Worm (Caenorhabditis elegans): ENCODE results near the gene sth-1.
A peak's percentile ranks its signal among the peaks of the same experiment; 100 is the strongest.

Gene sth-1

ce11 chrV:8026343-8026742 is 25.6 kb upstream of the sth-1 start, which contains the start of gene F43H9.4:
Gene F43H9.4, plus strand, starts transcription at chrV:8026708.
- no peak for TF ChIP-seq sea-1 (GFP tag; conservative IDR thresholded peaks at IDR 0.05)
- no peak for TF ChIP-seq tbx-11 (GFP tag; IDR thresholded peaks at IDR 0.05)
- no peak for TF ChIP-seq scrt-1 (GFP tag; IDR thresholded peaks at IDR 0.05)
- TF ChIP-seq hmbx-1 (tag; optimal IDR thresholded peaks at IDR 0.05) = no peak
- no peak for TF ChIP-seq pes-1 (GFP tag; IDR thresholded peaks at IDR 0.05)
- TF ChIP-seq hnd-1 (tag; optimal IDR thresholded peaks at IDR 0.05) = no peak
- TF ChIP-seq aly-1 (tag; optimal IDR thresholded peaks at IDR 0.05) = no peak
- no peak for TF ChIP-seq B0310.2 (tag; optimal IDR thresholded peaks at IDR 0.05)
- TF ChIP-seq ets-7 (tag; optimal IDR thresholded peaks at IDR 0.05) = no peak
- no peak for TF ChIP-seq tra-4 (tag; optimal IDR thresholded peaks at IDR 0.05)
- TF ChIP-seq ceh-36 (tag; optimal IDR thresholded peaks at IDR 0.05) = no peak
- no peak for TF ChIP-seq hmg-4 (GFP tag; optimal IDR thresholded peaks at IDR 0.05)

ce11 chrV:8027429-8028142 is 24.4 kb upstream of the sth-1 start:
- TF ChIP-seq hmbx-1 (tag; optimal IDR thresholded peaks at IDR 0.05) = no peak
- no peak for TF ChIP-seq ama-1 (optimal IDR thresholded peaks at IDR 0.05)
- TF ChIP-seq F13C5.2 (tag; optimal IDR thresholded peaks at IDR 0.05) = no peak
- no peak for TF ChIP-seq pes-1 (GFP tag; IDR thresholded peaks at IDR 0.05)

- TF ChIP-seq aly-1 (tag; optimal IDR thresholded peaks at IDR 0.05) (no peak), B0310.2 (tag; optimal IDR thresholded peaks at IDR 0.05) (no peak), scrt-1 (GFP tag; IDR thresholded peaks at IDR 0.05) (no peak), ama-1 (optimal IDR thresholded peaks at IDR 0.05) (no peak), ets-7 (tag; optimal IDR thresholded peaks at IDR 0.05) (no peak), sea-1 (GFP tag; conservative IDR thresholded peaks at IDR 0.05) (no peak), tbx-37 (GFP tag; conservative IDR thresholded peaks at IDR 0.05) (no peak), pes-1 (GFP tag; IDR thresholded peaks at IDR 0.05) (no peak), F13C5.2 (tag; optimal IDR thresholded peaks at IDR 0.05) (no peak), ceh-36 (tag; optimal IDR thresholded peaks at IDR 0.05) (no peak), tra-4 (tag; optimal IDR thresholded peaks at IDR 0.05) (no peak), hmg-4 (GFP tag; optimal IDR thresholded peaks at IDR 0.05) (no peak), hmbx-1 (tag; optimal IDR thresholded peaks at IDR 0.05) (no peak)
These were observed 23.0 kb upstream of the sth-1 start, which contains the start of gene oma-2 for ce11 chrV:8028825-8029489. Gene oma-2, plus strand, starts transcription at chrV:8029439.

ce11 chrV:8031121-8031520 is 20.8 kb upstream of the sth-1 start, which contains the start of gene vars-1:
Gene vars-1, plus strand, starts transcription at chrV:8031411.
- TF ChIP-seq ama-1 (optimal IDR thresholded peaks at IDR 0.05) (no peak), sea-1 (GFP tag; conservative IDR thresholded peaks at IDR 0.05) (no peak), hmg-4 (GFP tag; optimal IDR thresholded peaks at IDR 0.05) (no peak), tra-4 (tag; optimal IDR thresholded peaks at IDR 0.05) (no peak), scrt-1 (GFP tag; IDR thresholded peaks at IDR 0.05) (no peak), hmbx-1 (tag; optimal IDR thresholded peaks at IDR 0.05) (no peak), ets-7 (tag; optimal IDR thresholded peaks at IDR 0.05) (no peak), tbx-11 (GFP tag; IDR thresholded peaks at IDR 0.05) (no peak)

ce11 chrV:8034811-8035210 is 17.1 kb upstream of the sth-1 start, which contains the start of gene algn-12:
Gene algn-12, plus strand, starts transcription at chrV:8035111.
- TF ChIP-seq tbx-11 (GFP tag; IDR thresholded peaks at IDR 0.05) (no peak), scrt-1 (GFP tag; IDR thresholded peaks at IDR 0.05) (no peak), tra-4 (tag; optimal IDR thresholded peaks at IDR 0.05) (no peak)

- TF ChIP-seq flt-1 (GFP tag; IDR thresholded peaks at IDR 0.05) = no peak
- no peak for TF ChIP-seq scrt-1 (GFP tag; IDR thresholded peaks at IDR 0.05)
- TF ChIP-seq F13C5.2 (tag; optimal IDR thresholded peaks at IDR 0.05) = no peak
- TF ChIP-seq sea-1 (GFP tag; conservative IDR thresholded peaks at IDR 0.05) = no peak
- TF ChIP-seq ama-1 (optimal IDR thresholded peaks at IDR 0.05) = no peak
- no peak for TF ChIP-seq pes-1 (GFP tag; IDR thresholded peaks at IDR 0.05)
- no peak for TF ChIP-seq hmbx-1 (tag; optimal IDR thresholded peaks at IDR 0.05)
- no peak for TF ChIP-seq tbx-11 (GFP tag; IDR thresholded peaks at IDR 0.05)
- TF ChIP-seq B0310.2 (tag; optimal IDR thresholded peaks at IDR 0.05) = no peak
- TF ChIP-seq ceh-13 (GFP tag; optimal IDR thresholded peaks at IDR 0.05) = no peak
- no peak for TF ChIP-seq ets-7 (tag; optimal IDR thresholded peaks at IDR 0.05)
- no peak for TF ChIP-seq aly-1 (tag; optimal IDR thresholded peaks at IDR 0.05)
- no peak for TF ChIP-seq tra-4 (tag; optimal IDR thresholded peaks at IDR 0.05)
- no peak for TF ChIP-seq hmg-4 (GFP tag; optimal IDR thresholded peaks at IDR 0.05)
- no peak for TF ChIP-seq tbx-37 (GFP tag; conservative IDR thresholded peaks at IDR 0.05)
- no peak for TF ChIP-seq ceh-36 (tag; optimal IDR thresholded peaks at IDR 0.05)
- TF ChIP-seq hnd-1 (tag; optimal IDR thresholded peaks at IDR 0.05) = no peak
These were observed 16.0 kb upstream of the sth-1 start, which contains the start of gene ZC513.14 for ce11 chrV:8035947-8036346. Gene ZC513.14, minus strand, starts transcription at chrV:8036047.

- TF ChIP-seq ets-7 (tag; optimal IDR thresholded peaks at IDR 0.05) (no peak), B0310.2 (tag; optimal IDR thresholded peaks at IDR 0.05) (peak; percentile 41), hmbx-1 (tag; optimal IDR thresholded peaks at IDR 0.05) (no peak), pes-1 (GFP tag; IDR thresholded peaks at IDR 0.05) (no peak), hnd-1 (tag; optimal IDR thresholded peaks at IDR 0.05) (no peak), ceh-13 (GFP tag; optimal IDR thresholded peaks at IDR 0.05) (no peak), tbx-11 (GFP tag; IDR thresholded peaks at IDR 0.05) (no peak), tra-4 (tag; optimal IDR thresholded peaks at IDR 0.05) (no peak), tbx-37 (GFP tag; conservative IDR thresholded peaks at IDR 0.05) (no peak), ama-1 (optimal IDR thresholded peaks at IDR 0.05) (peak; percentile 62), F13C5.2 (tag; optimal IDR thresholded peaks at IDR 0.05) (no peak), aly-1 (tag; optimal IDR thresholded peaks at IDR 0.05) (no peak), sea-1 (GFP tag; conservative IDR thresholded peaks at IDR 0.05) (no peak), flt-1 (GFP tag; IDR thresholded peaks at IDR 0.05) (peak; percentile 13; the same call in 1 of the 2 replicates), ceh-36 (tag; optimal IDR thresholded peaks at IDR 0.05) (no peak), hmg-4 (GFP tag; optimal IDR thresholded peaks at IDR 0.05) (no peak)
These were observed 12.8 kb upstream of the sth-1 start for ce11 chrV:8039085-8039525.
